Worm (Caenorhabditis elegans): Measurements from ENCODE around the gene his-16.

- no peak for TF ChIP-seq elt-3 (tag; optimal IDR thresholded peaks at IDR 0.05)
- TF ChIP-seq ztf-11 (tag; optimal IDR thresholded peaks at IDR 0.05), result no peak
- no peak for TF ChIP-seq lin-13 (tag; optimal IDR thresholded peaks at IDR 0.05)
- no peak for TF ChIP-seq unc-39 (tag; optimal IDR thresholded peaks at IDR 0.05)
- no peak for TF ChIP-seq lin-32 (GFP tag; optimal IDR thresholded peaks at IDR 0.05)
- TF ChIP-seq nhr-237 (tag; optimal IDR thresholded peaks at IDR 0.05), result no peak
- no peak for TF ChIP-seq nhr-28 (tag; optimal IDR thresholded peaks at IDR 0.05)
- TF ChIP-seq zip-8 (tag; optimal IDR thresholded peaks at IDR 0.05), result no peak
- no peak for TF ChIP-seq snpc-4 (tag; optimal IDR thresholded peaks at IDR 0.05)
Observed at ce11 chrII:13847366-13847765, 29.4 kb upstream of the his-16 start.
